Fruit fly (Drosophila melanogaster) whole organism, embryonic: Measurements from ENCODE around the gene RpS30.

Experiments
- CG17186 ChIP-seq: fragments of 200-800 bp; sonication (Bioruptor generic); optimal IDR thresholded peaks from 3 replicates; lab custom pipeline; 2017; ENCODE audit warnings: missing biosample characterization, missing genetic modification reagents, missing genetic modification characterization
- CG18599 ChIP-seq: fragments of 200-800 bp; sonication (Bioruptor generic); optimal IDR thresholded peaks from 3 replicates; lab custom pipeline; 2017; ENCODE audit warnings: missing biosample characterization, missing genetic modification characterization, mild to moderate bottlenecking, moderate library complexity, missing genetic modification reagents
- chif ChIP-seq, 2 experiments: fragments of 200-800 bp; sonication (Bioruptor generic); optimal IDR thresholded peaks; 3 replicates each; lab custom pipeline; 2016; ENCODE audit warnings: missing biosample characterization in 2 of 2, missing genetic modification characterization in 2 of 2

DNA sequence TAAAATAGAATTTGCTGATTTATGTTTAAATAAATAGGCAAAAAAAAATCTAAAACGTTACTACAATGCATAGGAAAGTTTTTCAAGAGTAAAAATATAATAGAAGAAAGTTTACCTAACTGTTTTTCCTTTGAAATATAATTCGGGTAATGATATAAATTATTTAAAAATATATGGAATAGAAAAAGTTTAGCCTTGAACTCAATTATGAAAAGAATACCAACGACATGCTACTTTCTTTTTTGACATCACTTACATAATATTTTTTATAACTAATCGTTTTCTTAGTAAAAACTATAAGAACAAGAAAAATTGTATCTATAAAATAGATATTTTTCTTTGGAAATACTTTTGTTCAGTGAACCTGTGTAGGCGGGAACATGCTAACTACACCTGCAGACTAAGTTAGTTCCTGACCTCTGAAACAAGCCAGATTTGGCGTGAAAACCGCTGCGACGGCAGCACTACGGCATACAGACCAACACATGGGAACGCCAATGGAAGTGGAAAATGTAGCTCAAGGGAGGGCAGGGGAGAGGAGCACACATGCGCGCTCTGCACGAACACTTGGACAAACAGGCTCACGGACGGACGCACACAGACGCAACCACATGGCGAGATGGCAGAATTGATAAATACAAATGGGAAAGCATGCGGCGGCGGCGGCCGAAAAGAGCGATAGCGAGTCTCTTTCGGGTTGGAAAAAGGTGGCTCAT, 20.7 kb upstream of the RpS30 start:
- TF ChIP-seq CG17186 (GFP tag; lab: Kevin White, UChicago) (no peak), chif (GFP tag; optimal IDR thresholded peaks at IDR 0.05; lab: Kevin White, UChicago) (no peak), CG18599 (GFP tag; lab: Kevin White, UChicago) (peak; percentile 45)
